Worm (Caenorhabditis elegans) whole organism, early embryonic: ENCODE data around the gene gar-1.

Experiments used
- B0310.2 ChIP-seq: sonication (generic microtip); optimal IDR thresholded peaks from 2 replicates; lab custom pipeline; 2016; ENCODE audit warnings: mild to moderate bottlenecking, missing genetic modification characterization, missing compliant biosample characterization
- F13C5.2 ChIP-seq: sonication (generic microtip); optimal IDR thresholded peaks from 2 replicates; lab custom pipeline; 2017; ENCODE audit warnings: mild to moderate bottlenecking, missing genetic modification characterization, inconsistent platforms, missing compliant biosample characterization
- ama-1 ChIP-seq: fragments of 150-350 bp; optimal IDR thresholded peaks from 2 replicates; lab custom pipeline; 2014
- ceh-36 ChIP-seq: sonication (generic microtip); optimal IDR thresholded peaks from 2 replicates; lab custom pipeline; 2016; ENCODE audit warnings: missing genetic modification characterization, inconsistent platforms, missing compliant biosample characterization
- ets-7 ChIP-seq: sonication (generic microtip); optimal IDR thresholded peaks from 2 replicates; lab custom pipeline; 2016; ENCODE audit warnings: missing genotype, missing genetic modification characterization, missing compliant biosample characterization
- flt-1 ChIP-seq: fragments of 200-800 bp; sonication (Bioruptor generic); IDR thresholded peaks from 2 replicates; pipeline ENCODE4 v1.3.6; 2022; ENCODE audit warnings: missing genetic modification characterization, missing compliant biosample characterization
- hmbx-1 ChIP-seq: sonication (generic microtip); optimal IDR thresholded peaks from 2 replicates; lab custom pipeline; 2016; ENCODE audit warnings: mild to moderate bottlenecking, missing genetic modification characterization, missing compliant biosample characterization
- hmg-4 ChIP-seq: fragments of 200-800 bp; sonication (Bioruptor generic); optimal IDR thresholded peaks from 2 replicates; lab custom pipeline; 2018; ENCODE audit warnings: mild to moderate bottlenecking, missing genetic modification characterization, missing compliant biosample characterization
- hnd-1 ChIP-seq: sonication (generic microtip); optimal IDR thresholded peaks from 2 replicates; lab custom pipeline; 2016; ENCODE audit warnings: missing genetic modification characterization, missing compliant biosample characterization
- scrt-1 ChIP-seq: fragments of 200-800 bp; sonication (Bioruptor generic); IDR thresholded peaks from 2 replicates; pipeline ENCODE4 v1.3.6; 2022; ENCODE audit warnings: missing genetic modification characterization, missing compliant biosample characterization
- tbx-37 ChIP-seq: fragments of 200-800 bp; sonication (Bioruptor generic); conservative IDR thresholded peaks from 2 replicates; pipeline ENCODE4 v1.3.6; 2022; ENCODE audit warnings: missing genetic modification reagents, missing genetic modification characterization, missing compliant biosample characterization
- tra-4 ChIP-seq: sonication (generic microtip); optimal IDR thresholded peaks from 2 replicates; lab custom pipeline; 2017; ENCODE audit warnings: missing genetic modification characterization, missing compliant biosample characterization

ce11 chrX:6445239-6445638, 39.4 kb downstream of the gar-1 start:
- TF ChIP-seq tra-4: no peak
- no peak for TF ChIP-seq ama-1 (lab: Kevin White, UChicago)
- TF ChIP-seq B0310.2: no peak
- no peak for TF ChIP-seq tbx-37
- TF ChIP-seq ceh-36 (tag; lab: Kevin White, UChicago): no peak
- TF ChIP-seq flt-1 (GFP tag; lab: Robert Waterston, UW): no peak
- TF ChIP-seq F13C5.2 (tag; lab: Kevin White, UChicago): no peak
- no peak for TF ChIP-seq ets-7
- no peak for TF ChIP-seq hmg-4 (GFP tag; lab: Kevin White, UChicago)
- no peak for TF ChIP-seq scrt-1
- no peak for TF ChIP-seq hmbx-1
- no peak for TF ChIP-seq hnd-1
